Fruit fly (Drosophila melanogaster) whole organism, prepupa: ENCODE measurements around the gene Osi15.
A peak's percentile ranks its signal among the peaks of the same experiment; 100 is the strongest.

Experiments used
- CG8632 ChIP-seq: fragments of 200-800 bp; sonication (Bioruptor generic); optimal IDR thresholded peaks from 3 replicates; lab custom pipeline; 2016; ENCODE audit warnings: missing biosample characterization, missing genetic modification characterization
- Ets96B ChIP-seq: fragments of 200-800 bp; optimal IDR thresholded peaks from 2 replicates; lab custom pipeline; 2019; ENCODE audit warnings: missing biosample characterization, mild to moderate bottlenecking, missing genetic modification characterization, moderate library complexity
- Hr4 ChIP-seq: fragments of 200-800 bp; sonication (Bioruptor generic); optimal IDR thresholded peaks from 3 replicates; lab custom pipeline; 2016; ENCODE audit warnings: missing biosample characterization, missing genetic modification characterization
- Lpt ChIP-seq: fragments of 200-800 bp; sonication (Bioruptor generic); optimal IDR thresholded peaks from 3 replicates; lab custom pipeline; 2016; ENCODE audit warnings: missing biosample characterization, missing genetic modification characterization
- OdsH ChIP-seq: fragments of 200-800 bp; sonication (Bioruptor generic); optimal IDR thresholded peaks from 3 replicates; lab custom pipeline; 2016; ENCODE audit warnings: missing biosample characterization, missing genetic modification characterization
- Sox102F ChIP-seq: fragments of 200-800 bp; sonication (Bioruptor generic); optimal IDR thresholded peaks from 2 replicates; lab custom pipeline; 2016; ENCODE audit warnings: missing biosample characterization, mild to moderate bottlenecking, missing genetic modification characterization
- svp ChIP-seq: fragments of 200-800 bp; sonication (Bioruptor generic); peaks from one replicate; lab custom pipeline; 2016; ENCODE audit warnings: missing biosample characterization, missing genetic modification characterization

DNA sequence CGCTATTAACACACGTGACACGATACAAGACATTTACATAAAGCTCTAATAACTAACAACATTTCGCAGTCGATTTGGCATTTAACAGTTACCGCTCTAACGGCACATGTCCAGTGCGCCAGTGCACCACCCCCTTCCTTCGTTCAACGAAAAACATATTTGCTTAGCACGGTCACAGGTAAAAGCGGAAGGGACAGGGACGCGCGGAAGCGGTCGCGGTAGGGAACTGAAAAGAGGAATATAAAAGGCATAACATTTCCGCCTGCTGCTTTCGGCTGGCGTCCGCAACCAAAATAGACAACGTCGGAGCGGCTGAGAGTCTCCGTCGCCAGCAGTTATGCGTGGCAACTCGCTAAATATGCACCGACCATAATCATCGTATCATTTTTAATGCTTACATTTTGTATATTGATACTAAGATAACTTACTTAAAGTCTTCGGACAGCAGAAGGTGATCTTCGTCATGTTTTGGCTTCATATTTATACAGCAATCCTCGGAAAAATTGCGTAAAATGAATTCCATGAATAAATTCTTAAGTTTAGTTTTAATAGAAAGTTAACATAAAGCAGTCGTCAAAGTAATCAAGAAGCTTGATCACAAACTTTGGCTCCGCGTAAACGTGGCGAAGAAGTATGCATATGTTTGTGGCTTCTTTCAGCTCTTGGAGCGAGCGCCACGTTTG, 50.2 kb downstream of the Osi15 start:
- peak; percentile 76 for TF ChIP-seq Hr4 (GFP tag; lab: Kevin White, UChicago)
- TF ChIP-seq svp, result no peak
- no peak for TF ChIP-seq Lpt (GFP tag; lab: Kevin White, UChicago)
- TF ChIP-seq Sox102F (GFP tag; lab: Kevin White, UChicago), result peak; percentile 15
- TF ChIP-seq Ets96B (tag; lab: Kevin White, UChicago), result peak; percentile 17
- TF ChIP-seq OdsH (GFP tag; lab: Kevin White, UChicago), result peak; percentile 52
- no peak for TF ChIP-seq CG8632 (GFP tag; lab: Kevin White, UChicago)
